Worm (Caenorhabditis elegans): Measurements from ENCODE around the gene srg-42.

srg-42 gene

DNA sequence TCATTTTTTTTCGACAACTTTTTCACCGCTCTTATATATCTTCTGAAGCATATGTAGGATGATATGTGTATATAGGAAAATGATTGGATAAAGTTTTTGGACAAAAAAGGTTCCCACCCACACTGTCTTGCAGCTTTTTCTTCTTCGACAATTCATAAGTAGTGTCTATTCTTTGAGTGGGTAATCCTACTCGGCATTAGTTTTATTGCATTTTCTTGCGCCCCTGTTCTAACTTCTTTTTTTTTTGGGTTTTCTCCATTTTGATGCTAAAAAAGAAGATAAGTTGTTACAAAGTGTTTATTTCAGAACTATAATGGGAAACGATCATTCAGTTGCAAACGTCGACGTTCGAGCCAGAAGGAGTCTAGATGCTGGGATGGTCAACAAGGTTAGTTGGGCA, 23.6 kb downstream of the srg-42 start, which contains the start of gene glb-3:
Gene glb-3, plus strand, starts transcription at position 301 of the 400 bp plus-strand sequence.
- TF ChIP-seq tab-1 (GFP tag; IDR thresholded peaks at IDR 0.05), result no peak
- no peak for TF ChIP-seq med-1 (GFP tag; optimal IDR thresholded peaks at IDR 0.05; ENCODE audit: insufficient read depth)
- no peak for TF ChIP-seq cog-1 (tag; optimal IDR thresholded peaks at IDR 0.05)
- no peak for TF ChIP-seq ref-1 (GFP tag; conservative IDR thresholded peaks at IDR 0.05)
- no peak for TF ChIP-seq ztf-29 (GFP tag; IDR thresholded peaks at IDR 0.05)
- no peak for TF ChIP-seq flt-1 (GFP tag; IDR thresholded peaks at IDR 0.05)
- no peak for TF ChIP-seq ztf-23 (GFP tag; IDR thresholded peaks at IDR 0.05)
- TF ChIP-seq T22C8.4 (GFP tag; IDR thresholded peaks at IDR 0.05), result no peak
- no peak for TF ChIP-seq klf-2 (GFP tag; conservative IDR thresholded peaks at IDR 0.05)

DNA sequence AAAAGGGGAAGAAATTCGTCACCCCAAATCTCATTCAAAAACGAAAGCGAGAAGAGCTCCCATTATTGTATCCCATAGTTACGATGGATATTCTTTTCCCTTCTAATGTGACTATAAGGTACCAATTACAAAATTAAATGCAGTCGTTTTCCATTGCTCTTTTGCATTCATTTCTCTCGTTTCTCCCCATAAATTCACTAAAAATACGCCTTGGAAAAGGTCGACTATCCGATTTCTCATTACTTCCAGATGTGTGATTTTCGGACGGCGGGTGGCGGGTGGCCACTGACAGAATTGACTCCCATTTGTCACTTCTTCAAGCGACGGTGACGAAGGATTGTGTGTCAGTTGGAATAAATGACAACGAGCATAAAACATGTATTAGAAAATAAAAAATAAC, 24.3 kb downstream of the srg-42 start:
- TF ChIP-seq flt-1 (GFP tag; IDR thresholded peaks at IDR 0.05) (no peak), tab-1 (GFP tag; IDR thresholded peaks at IDR 0.05) (no peak), cog-1 (tag; optimal IDR thresholded peaks at IDR 0.05) (no peak), T22C8.4 (GFP tag; IDR thresholded peaks at IDR 0.05) (no peak), med-1 (GFP tag; optimal IDR thresholded peaks at IDR 0.05; ENCODE audit: insufficient read depth) (no peak), ztf-29 (GFP tag; IDR thresholded peaks at IDR 0.05) (no peak)

DNA sequence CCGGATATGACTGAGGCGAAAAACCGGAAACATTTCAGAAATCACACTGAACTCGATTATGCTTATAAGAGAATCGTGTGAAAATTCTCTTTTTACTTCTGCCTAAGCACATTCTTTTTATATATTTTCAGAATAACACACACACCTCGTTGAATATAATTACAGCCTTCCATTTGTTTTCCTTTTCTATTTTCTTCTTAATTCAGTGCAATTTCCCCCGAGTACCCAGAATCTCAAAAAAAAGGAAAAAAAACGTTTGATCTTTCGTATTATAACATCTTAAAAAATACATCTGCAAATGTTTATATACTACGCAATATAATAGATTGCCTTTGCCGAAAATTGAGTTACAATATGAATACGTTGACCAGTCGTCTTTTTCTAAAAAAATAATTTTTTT, 26.0 kb downstream of the srg-42 start:
- no peak for TF ChIP-seq med-1 (GFP tag; optimal IDR thresholded peaks at IDR 0.05; ENCODE audit: insufficient read depth)
- no peak for TF ChIP-seq cog-1 (tag; optimal IDR thresholded peaks at IDR 0.05)
- TF ChIP-seq klf-2 (GFP tag; conservative IDR thresholded peaks at IDR 0.05), result no peak
- no peak for TF ChIP-seq ztf-23 (GFP tag; IDR thresholded peaks at IDR 0.05)
- TF ChIP-seq T22C8.4 (GFP tag; IDR thresholded peaks at IDR 0.05), result no peak
- TF ChIP-seq flt-1 (GFP tag; IDR thresholded peaks at IDR 0.05), result no peak
- TF ChIP-seq tab-1 (GFP tag; IDR thresholded peaks at IDR 0.05), result no peak
- no peak for TF ChIP-seq ztf-29 (GFP tag; IDR thresholded peaks at IDR 0.05)
- no peak for TF ChIP-seq ref-1 (GFP tag; conservative IDR thresholded peaks at IDR 0.05)

DNA sequence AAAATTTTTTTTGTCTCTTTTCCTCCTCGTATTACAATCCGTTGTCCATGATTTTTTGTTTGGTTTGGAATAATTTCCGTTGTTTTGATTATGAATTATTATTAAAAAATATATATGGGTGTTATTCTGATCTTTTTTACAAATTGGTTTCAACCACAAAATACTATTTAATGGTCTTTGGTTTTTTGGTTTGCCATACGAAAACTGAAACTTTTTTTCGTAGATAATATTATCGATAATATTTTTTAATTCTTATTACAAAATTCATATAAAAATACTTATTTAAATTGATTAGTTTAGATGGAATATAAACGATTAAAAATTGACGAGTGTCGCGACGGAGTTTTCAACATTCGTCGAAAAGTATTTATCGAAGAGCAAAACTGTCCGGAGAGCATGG, 30.6 kb downstream of the srg-42 start, which contains the start of gene jmjd-5:
Gene jmjd-5, plus strand, starts transcription at position 301 of the 400 bp plus-strand sequence.
- TF ChIP-seq flt-1 (GFP tag; IDR thresholded peaks at IDR 0.05) (no peak), tab-1 (GFP tag; IDR thresholded peaks at IDR 0.05) (no peak), ref-1 (GFP tag; conservative IDR thresholded peaks at IDR 0.05) (no peak)

DNA sequence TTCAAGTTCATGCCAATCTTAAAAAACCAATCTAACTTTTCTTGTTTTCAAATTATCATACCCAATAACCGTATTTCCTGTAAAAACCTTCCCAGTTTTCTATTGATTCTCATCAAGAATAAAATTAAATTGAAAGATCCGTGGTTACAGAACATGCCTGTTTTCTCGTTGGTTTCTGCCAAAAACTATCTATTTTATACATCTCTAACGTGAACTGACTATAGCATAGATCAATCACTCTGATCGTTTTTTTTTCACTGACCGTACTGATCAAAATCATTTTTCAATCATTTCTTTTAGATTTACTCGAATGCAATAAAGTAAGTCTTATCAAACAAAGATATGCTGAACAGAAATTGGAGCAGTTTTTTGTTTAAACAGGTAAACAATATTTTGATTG, 32.9 kb downstream of the srg-42 start, which contains the start of gene C06H2.2:
Gene C06H2.2, plus strand, starts transcription at position 301 of the 400 bp plus-strand sequence.
- TF ChIP-seq flt-1 (GFP tag; IDR thresholded peaks at IDR 0.05) (no peak), med-1 (GFP tag; optimal IDR thresholded peaks at IDR 0.05; ENCODE audit: insufficient read depth) (no peak), ztf-29 (GFP tag; IDR thresholded peaks at IDR 0.05) (no peak), T22C8.4 (GFP tag; IDR thresholded peaks at IDR 0.05) (no peak), cog-1 (tag; optimal IDR thresholded peaks at IDR 0.05) (no peak), klf-2 (GFP tag; conservative IDR thresholded peaks at IDR 0.05) (no peak), ref-1 (GFP tag; conservative IDR thresholded peaks at IDR 0.05) (no peak), ztf-23 (GFP tag; IDR thresholded peaks at IDR 0.05) (no peak), tab-1 (GFP tag; IDR thresholded peaks at IDR 0.05) (no peak)

ce11 chrV:11123817-11124337, 34.0 kb downstream of the srg-42 start, which contains the start of the genes atp-5 and lmtr-3:
Gene atp-5, minus strand, starts transcription at chrV:11123867.
Gene lmtr-3, plus strand, starts transcription at chrV:11124186.
- TF ChIP-seq ztf-23 (GFP tag; IDR thresholded peaks at IDR 0.05), result peak; percentile 76
- peak; percentile 60 for TF ChIP-seq flt-1 (GFP tag; IDR thresholded peaks at IDR 0.05)
- TF ChIP-seq T22C8.4 (GFP tag; IDR thresholded peaks at IDR 0.05), result peak; percentile 57; the same call in 1 of the 2 replicates
- no peak for TF ChIP-seq ztf-29 (GFP tag; IDR thresholded peaks at IDR 0.05)
- peak; percentile 34 for TF ChIP-seq cog-1 (tag; optimal IDR thresholded peaks at IDR 0.05)
- no peak for TF ChIP-seq tab-1 (GFP tag; IDR thresholded peaks at IDR 0.05)
- TF ChIP-seq med-1 (GFP tag; optimal IDR thresholded peaks at IDR 0.05; ENCODE audit: insufficient read depth), result no peak

DNA sequence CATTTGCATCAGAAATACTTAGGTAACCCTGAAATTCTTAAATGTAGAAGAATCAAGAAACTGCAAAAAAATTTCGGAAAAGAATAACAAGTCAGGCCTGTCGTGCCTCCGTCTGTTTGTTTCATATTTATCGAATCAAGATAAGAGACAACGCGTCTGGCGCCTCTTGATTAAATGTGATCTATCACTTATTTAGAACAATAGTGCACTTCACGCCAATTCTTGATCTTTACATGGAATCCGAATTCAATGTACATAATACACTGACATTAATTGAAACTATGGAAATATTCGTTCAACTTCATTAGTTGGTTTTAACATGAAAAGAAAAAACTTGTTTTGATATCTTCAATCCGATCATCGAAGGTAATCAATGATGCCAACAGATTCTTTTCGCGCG, 35.4 kb downstream of the srg-42 start, which contains the start of gene mboa-2:
Gene mboa-2, minus strand, starts transcription at position 28 of the 400 bp plus-strand sequence.
- TF ChIP-seq ref-1 (GFP tag; conservative IDR thresholded peaks at IDR 0.05) (no peak), klf-2 (GFP tag; conservative IDR thresholded peaks at IDR 0.05) (no peak), ztf-29 (GFP tag; IDR thresholded peaks at IDR 0.05) (no peak), cog-1 (tag; optimal IDR thresholded peaks at IDR 0.05) (no peak), med-1 (GFP tag; optimal IDR thresholded peaks at IDR 0.05; ENCODE audit: insufficient read depth) (no peak), flt-1 (GFP tag; IDR thresholded peaks at IDR 0.05) (no peak), T22C8.4 (GFP tag; IDR thresholded peaks at IDR 0.05) (no peak), tab-1 (GFP tag; IDR thresholded peaks at IDR 0.05) (no peak), ztf-23 (GFP tag; IDR thresholded peaks at IDR 0.05) (no peak)

ce11 chrV:11121247-11121646, 36.6 kb downstream of the srg-42 start:
- TF ChIP-seq med-1 (GFP tag; optimal IDR thresholded peaks at IDR 0.05; ENCODE audit: insufficient read depth) (no peak), ztf-29 (GFP tag; IDR thresholded peaks at IDR 0.05) (no peak), tab-1 (GFP tag; IDR thresholded peaks at IDR 0.05) (no peak), klf-2 (GFP tag; conservative IDR thresholded peaks at IDR 0.05) (no peak), ztf-23 (GFP tag; IDR thresholded peaks at IDR 0.05) (no peak), cog-1 (tag; optimal IDR thresholded peaks at IDR 0.05) (no peak), ref-1 (GFP tag; conservative IDR thresholded peaks at IDR 0.05) (no peak), flt-1 (GFP tag; IDR thresholded peaks at IDR 0.05) (no peak), T22C8.4 (GFP tag; IDR thresholded peaks at IDR 0.05) (no peak)

ce11 chrV:11119294-11119755, 38.5 kb downstream of the srg-42 start, which contains the start of gene scb-1:
Gene scb-1, minus strand, starts transcription at chrV:11119705.
- TF ChIP-seq flt-1 (GFP tag; IDR thresholded peaks at IDR 0.05), result no peak
- no peak for TF ChIP-seq klf-2 (GFP tag; conservative IDR thresholded peaks at IDR 0.05)
- TF ChIP-seq ztf-23 (GFP tag; IDR thresholded peaks at IDR 0.05), result no peak
- no peak for TF ChIP-seq ref-1 (GFP tag; conservative IDR thresholded peaks at IDR 0.05)
- TF ChIP-seq tab-1 (GFP tag; IDR thresholded peaks at IDR 0.05), result no peak
- no peak for TF ChIP-seq ztf-29 (GFP tag; IDR thresholded peaks at IDR 0.05)
- TF ChIP-seq T22C8.4 (GFP tag; IDR thresholded peaks at IDR 0.05), result no peak
- no peak for TF ChIP-seq med-1 (GFP tag; optimal IDR thresholded peaks at IDR 0.05; ENCODE audit: insufficient read depth)
- no peak for TF ChIP-seq cog-1 (tag; optimal IDR thresholded peaks at IDR 0.05)

Measured in whole organism, midembryonic.